Fruit fly (Drosophila melanogaster) whole organism, adult: ENCODE measurements around the gene CG42238.
A peak's percentile ranks its signal among the peaks of the same experiment; 100 is the strongest.

Source experiments
- CG12768 ChIP-seq: fragments of 200-800 bp; sonication (Bioruptor generic); optimal IDR thresholded peaks from 2 replicates; lab custom pipeline; 2017; ENCODE audit warnings: missing biosample characterization, missing genetic modification characterization, mild to moderate bottlenecking, moderate library complexity, missing genetic modification reagents
- CG14711 ChIP-seq: fragments of 200-800 bp; sonication (Bioruptor generic); optimal IDR thresholded peaks from 2 replicates; lab custom pipeline; 2018; ENCODE audit warnings: missing biosample characterization, mild to moderate bottlenecking, missing genetic modification characterization, moderate library complexity
- CG5204 ChIP-seq: fragments of 200-800 bp; sonication (Bioruptor generic); optimal IDR thresholded peaks from 2 replicates; lab custom pipeline; 2016; ENCODE audit warnings: missing biosample characterization, missing genetic modification characterization
- CG7045 ChIP-seq: fragments of 200-800 bp; sonication (Bioruptor generic); optimal IDR thresholded peaks from 2 replicates; lab custom pipeline; 2017; ENCODE audit warnings: missing biosample characterization, mild to moderate bottlenecking, missing genetic modification characterization
- CG7101 ChIP-seq: fragments of 200-800 bp; sonication (Bioruptor generic); optimal IDR thresholded peaks from 2 replicates; lab custom pipeline; 2018; ENCODE audit warnings: missing biosample characterization, mild to moderate bottlenecking, missing genetic modification characterization, moderate library complexity
- Hr96 ChIP-seq: fragments of 200-800 bp; sonication (Bioruptor generic); optimal IDR thresholded peaks from 2 replicates; lab custom pipeline; 2016; ENCODE audit warnings: missing biosample characterization, missing genetic modification characterization
- Mnt ChIP-seq: fragments of 200-800 bp; sonication (Bioruptor generic); optimal IDR thresholded peaks from 2 replicates; lab custom pipeline; 2016; ENCODE audit warnings: missing biosample characterization, mild to moderate bottlenecking, missing genetic modification characterization
- cic ChIP-seq: fragments of 200-800 bp; sonication (Bioruptor generic); optimal IDR thresholded peaks from 2 replicates; lab custom pipeline; 2017; ENCODE audit warnings: missing biosample characterization, mild to moderate bottlenecking, missing genetic modification characterization, moderate library complexity
- cnc ChIP-seq, 2 experiments: fragments of >200 bp; optimal IDR thresholded peaks; 2 replicates each; lab custom pipeline; 2017
- kay ChIP-seq: fragments of 200-800 bp; sonication (Bioruptor generic); peaks from one replicate; lab custom pipeline; 2016; ENCODE audit warnings: missing biosample characterization, missing genetic modification characterization, borderline replicate concordance
- ovo ChIP-seq: fragments of 200-800 bp; sonication (Bioruptor generic); optimal IDR thresholded peaks from 2 replicates; lab custom pipeline; 2016; ENCODE audit warnings: missing biosample characterization, missing genetic modification characterization

DNA sequence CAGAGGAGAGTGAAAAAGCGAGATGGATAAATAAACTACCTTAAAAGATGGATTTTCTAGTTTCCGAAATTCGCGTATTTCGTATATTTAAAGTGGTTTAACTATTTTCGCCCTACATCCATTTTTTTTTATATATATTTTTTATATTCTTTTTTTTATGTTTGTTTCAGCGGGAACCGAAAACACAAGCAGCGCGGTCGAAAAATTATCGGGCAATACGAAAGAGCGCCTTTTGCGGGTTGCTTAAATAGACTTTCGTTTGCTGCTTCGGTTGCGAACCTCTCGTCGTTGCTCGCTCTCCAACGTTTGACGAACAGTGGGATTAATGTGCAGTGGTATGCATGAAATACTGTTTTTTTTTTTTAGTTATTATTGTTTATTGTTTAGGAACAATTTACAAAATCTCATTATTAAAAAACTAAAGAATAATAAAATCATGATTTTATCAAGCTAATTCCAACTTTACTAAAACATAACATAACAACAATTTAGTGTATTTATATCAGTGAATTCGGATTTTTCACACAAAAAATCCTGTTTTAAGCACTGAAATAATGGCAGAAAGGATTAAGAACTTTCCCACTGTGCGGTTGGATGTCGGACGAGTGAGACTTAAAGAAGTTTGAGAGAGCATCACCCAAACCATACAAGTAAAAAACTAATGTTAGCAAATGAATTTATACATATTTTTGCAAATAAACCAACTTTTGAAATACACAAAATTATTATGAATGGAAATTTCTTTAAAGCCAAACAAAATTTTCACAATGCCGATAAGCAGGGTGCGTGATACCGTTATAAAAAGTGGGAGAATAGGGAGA lies 134.5 kb downstream of the CG42238 start:
- peak; percentile 48 for TF ChIP-seq CG7101 (tag; lab: Kevin White, UChicago)
- TF ChIP-seq cic (GFP tag; lab: Kevin White, UChicago) = peak; percentile 14
- peak; percentile 64 for TF ChIP-seq CG14711 (tag; lab: Kevin White, UChicago)
- peak; percentile 91 for TF ChIP-seq kay (GFP tag; lab: Kevin White, UChicago)
- peak; percentile 37 for TF ChIP-seq Mnt
- no peak for TF ChIP-seq CG5204
- TF ChIP-seq Hr96 (GFP tag; lab: Kevin White, UChicago) = no peak
- no peak for TF ChIP-seq cnc (optimal IDR thresholded peaks at IDR 0.05; lab: Kevin White, UChicago)
- peak; percentile 50 for TF ChIP-seq CG12768
- no peak for TF ChIP-seq CG7045
- TF ChIP-seq ovo (GFP tag; lab: Kevin White, UChicago) = peak; percentile 95
